Worm (Caenorhabditis elegans): Measurements from ENCODE around the gene sre-27.

ce11 chrII:12386781-12387180, 30.6 kb downstream of the sre-27 start, which contains the start of gene sre-42:
- TF ChIP-seq unc-62 (GFP tag; optimal IDR thresholded peaks at IDR 0.05), result no peak
- no peak for TF ChIP-seq lsy-2 (tag; optimal IDR thresholded peaks at IDR 0.05)
- no peak for TF ChIP-seq nhr-28 (tag; optimal IDR thresholded peaks at IDR 0.05)
- no peak for TF ChIP-seq lin-13 (tag; optimal IDR thresholded peaks at IDR 0.05)
- no peak for TF ChIP-seq nhr-12 (tag; optimal IDR thresholded peaks at IDR 0.05)
- no peak for TF ChIP-seq nhr-76 (tag; optimal IDR thresholded peaks at IDR 0.05)
- TF ChIP-seq ztf-11 (tag; optimal IDR thresholded peaks at IDR 0.05), result no peak
- no peak for TF ChIP-seq pha-4 (tag; optimal IDR thresholded peaks at IDR 0.05)
- TF ChIP-seq sem-2 (GFP tag; optimal IDR thresholded peaks at IDR 0.05), result no peak
